Fruit fly (Drosophila melanogaster) whole organism, embryonic: Measurements from ENCODE around the gene BORCS5.

Experiments used
- CG10462 ChIP-seq: fragments of 200-800 bp; sonication (Bioruptor generic); optimal IDR thresholded peaks from 2 replicates; lab custom pipeline; 2016; ENCODE audit warnings: missing biosample characterization, missing genetic modification characterization
- CG12104 ChIP-seq: fragments of 200-800 bp; sonication (Bioruptor generic); optimal IDR thresholded peaks from 3 replicates; lab custom pipeline; 2016; ENCODE audit warnings: missing biosample characterization, missing genetic modification characterization
- CG12391 ChIP-seq: fragments of 200-800 bp; sonication (Bioruptor generic); optimal IDR thresholded peaks from 3 replicates; lab custom pipeline; 2018; ENCODE audit warnings: missing biosample characterization, mild to moderate bottlenecking, missing genetic modification characterization, moderate library complexity
- CG13624 ChIP-seq: fragments of 200-800 bp; sonication (Bioruptor generic); optimal IDR thresholded peaks from 2 replicates; lab custom pipeline; 2016; ENCODE audit warnings: missing biosample characterization, missing genetic modification characterization
- CG13775 ChIP-seq: fragments of 200-800 bp; sonication (Bioruptor generic); optimal IDR thresholded peaks from 3 replicates; lab custom pipeline; 2017; ENCODE audit warnings: missing biosample characterization, mild to moderate bottlenecking, missing genetic modification characterization
- CG15479 ChIP-seq: fragments of 200-800 bp; sonication (Bioruptor generic); optimal IDR thresholded peaks from 3 replicates; lab custom pipeline; 2019; ENCODE audit warnings: missing biosample characterization, mild to moderate bottlenecking, missing genetic modification characterization, moderate library complexity
- CG15601 ChIP-seq: fragments of 200-800 bp; sonication (Bioruptor generic); optimal IDR thresholded peaks from 3 replicates; lab custom pipeline; 2019; ENCODE audit warnings: missing biosample characterization, mild to moderate bottlenecking, missing genetic modification characterization, moderate library complexity
- CG16779 ChIP-seq: fragments of 200-800 bp; sonication (Bioruptor generic); IDR thresholded peaks from 2 replicates; pipeline ENCODE4 v1.3.6; 2022; ENCODE audit warnings: missing biosample characterization, missing genetic modification characterization
- CG17186 ChIP-seq: fragments of 200-800 bp; sonication (Bioruptor generic); optimal IDR thresholded peaks from 3 replicates; lab custom pipeline; 2017; ENCODE audit warnings: missing biosample characterization, missing genetic modification reagents, missing genetic modification characterization
- CG17359 ChIP-seq: fragments of 200-800 bp; sonication (Bioruptor generic); optimal IDR thresholded peaks from 3 replicates; lab custom pipeline; 2018; ENCODE audit warnings: missing biosample characterization, mild to moderate bottlenecking, missing genetic modification characterization, moderate library complexity
- CG17568 ChIP-seq: fragments of 200-800 bp; sonication (Bioruptor generic); optimal IDR thresholded peaks from 2 replicates; lab custom pipeline; 2018; ENCODE audit warnings: missing biosample characterization, mild to moderate bottlenecking, missing genetic modification characterization, moderate library complexity
- CG2199 ChIP-seq: fragments of 200-800 bp; sonication (Bioruptor generic); IDR thresholded peaks from 3 replicates; pipeline ENCODE4 v1.3.6; 2022; ENCODE audit warnings: missing biosample characterization, missing genetic modification characterization
- CG30020 ChIP-seq: fragments of 200-800 bp; optimal IDR thresholded peaks from 2 replicates; lab custom pipeline; 2019; ENCODE audit warnings: missing biosample characterization, mild to moderate bottlenecking, missing genetic modification characterization, moderate library complexity
- CG3995 ChIP-seq: fragments of 200-800 bp; sonication (Bioruptor generic); optimal IDR thresholded peaks from 3 replicates; lab custom pipeline; 2016; ENCODE audit warnings: missing biosample characterization, missing genetic modification characterization
- CG4617 ChIP-seq: fragments of 200-800 bp; sonication (Bioruptor generic); optimal IDR thresholded peaks from 3 replicates; lab custom pipeline; 2016; ENCODE audit warnings: missing biosample characterization, missing genetic modification characterization, borderline replicate concordance
- CG4707 ChIP-seq: fragments of 200-800 bp; sonication (Bioruptor generic); optimal IDR thresholded peaks from 2 replicates; lab custom pipeline; 2018; ENCODE audit warnings: missing biosample characterization, mild to moderate bottlenecking, missing genetic modification characterization, moderate library complexity
- CG4854 ChIP-seq: fragments of 200-800 bp; sonication (Bioruptor generic); optimal IDR thresholded peaks from 2 replicates; lab custom pipeline; 2016; ENCODE audit warnings: missing biosample characterization, missing genetic modification characterization, inconsistent platforms
- CG8924 ChIP-seq: fragments of 200-800 bp; optimal IDR thresholded peaks from 3 replicates; lab custom pipeline; 2019; ENCODE audit warnings: missing biosample characterization, mild to moderate bottlenecking, missing genetic modification characterization, moderate library complexity
- CG8944 ChIP-seq: fragments of 200-800 bp; sonication (Bioruptor generic); optimal IDR thresholded peaks from 3 replicates; lab custom pipeline; 2016; ENCODE audit warnings: missing biosample characterization, missing genetic modification characterization
- CG9876 ChIP-seq: fragments of 200-800 bp; sonication (Bioruptor generic); optimal IDR thresholded peaks from 2 replicates; lab custom pipeline; 2016; ENCODE audit warnings: missing biosample characterization, missing genetic modification characterization
- Camta ChIP-seq: fragments of 200-800 bp; sonication (Bioruptor generic); optimal IDR thresholded peaks from 2 replicates; lab custom pipeline; 2016; ENCODE audit warnings: missing biosample characterization, missing genetic modification characterization
- D19A ChIP-seq: fragments of 200-800 bp; optimal IDR thresholded peaks from 3 replicates; lab custom pipeline; 2019; ENCODE audit warnings: missing biosample characterization, mild to moderate bottlenecking, missing genetic modification characterization, moderate library complexity
- Dip2 ChIP-seq: fragments of 200-800 bp; sonication (Bioruptor generic); IDR thresholded peaks from 2 replicates; pipeline ENCODE4 v1.3.6; 2022; ENCODE audit warnings: missing biosample characterization, missing genetic modification characterization
- Dip3 ChIP-seq: fragments of 200-800 bp; sonication (Bioruptor generic); optimal IDR thresholded peaks from 3 replicates; lab custom pipeline; 2016; ENCODE audit warnings: missing biosample characterization, missing genetic modification characterization
- Rx ChIP-seq: fragments of 200-800 bp; sonication (Bioruptor generic); IDR thresholded peaks from 2 replicates; pipeline ENCODE4 v1.3.6; 2022; ENCODE audit warnings: missing biosample characterization, missing genetic modification characterization
- Stat92E ChIP-seq, 3 experiments: fragments of >200 bp in 2 of 3; fragments of 200-800 bp in 1 of 3; sonication (Bioruptor generic) in 1 of 3; optimal IDR thresholded peaks; 2 replicates each; lab custom pipeline; 2017 to 2019; ENCODE audit warnings: missing biosample characterization in 3 of 3, missing genetic modification characterization in 3 of 3, mild to moderate bottlenecking in 1 of 3, moderate library complexity in 1 of 3
- bab2 ChIP-seq: fragments of 200-800 bp; sonication (Bioruptor generic); optimal IDR thresholded peaks from 2 replicates; lab custom pipeline; 2016; ENCODE audit warnings: missing biosample characterization, missing genetic modification characterization
- bcd ChIP-seq: fragments of 200-800 bp; sonication (Bioruptor generic); optimal IDR thresholded peaks from 2 replicates; lab custom pipeline; 2017; ENCODE audit warnings: missing biosample characterization, mild to moderate bottlenecking, missing genetic modification characterization
- bigmax ChIP-seq: fragments of 200-800 bp; sonication (Bioruptor generic); optimal IDR thresholded peaks from 2 replicates; lab custom pipeline; 2018; ENCODE audit warnings: missing biosample characterization, mild to moderate bottlenecking, missing genetic modification characterization
- bsh ChIP-seq, 2 experiments: fragments of 200-800 bp; sonication (Bioruptor generic); optimal IDR thresholded peaks; 2 replicates each; lab custom pipeline; 2017 to 2018; ENCODE audit warnings: mild to moderate bottlenecking in 2 of 2, missing biosample characterization in 2 of 2, missing genetic modification characterization in 2 of 2, moderate library complexity in 1 of 2
- chif ChIP-seq, 2 experiments: fragments of 200-800 bp; sonication (Bioruptor generic); optimal IDR thresholded peaks; 3 replicates each; lab custom pipeline; 2016; ENCODE audit warnings: missing biosample characterization in 2 of 2, missing genetic modification characterization in 2 of 2
- fd3F ChIP-seq: fragments of 200-800 bp; sonication (Bioruptor generic); optimal IDR thresholded peaks from 2 replicates; lab custom pipeline; 2018; ENCODE audit warnings: missing biosample characterization, mild to moderate bottlenecking, missing genetic modification characterization, moderate library complexity
- fd64A ChIP-seq: fragments of 200-800 bp; sonication (Bioruptor generic); optimal IDR thresholded peaks from 3 replicates; lab custom pipeline; 2018; ENCODE audit warnings: missing biosample characterization, mild to moderate bottlenecking, missing genetic modification characterization
- gcm ChIP-seq: fragments of 200-800 bp; sonication (Bioruptor generic); optimal IDR thresholded peaks from 2 replicates; lab custom pipeline; 2019; ENCODE audit warnings: missing biosample characterization, mild to moderate bottlenecking, missing genetic modification characterization, moderate library complexity
- gsb-n ChIP-seq: fragments of 200-800 bp; sonication (Bioruptor generic); optimal IDR thresholded peaks from 3 replicates; lab custom pipeline; 2018; ENCODE audit warnings: missing biosample characterization, mild to moderate bottlenecking, missing genetic modification characterization
- inv ChIP-seq: fragments of 200-800 bp; sonication (Bioruptor generic); IDR thresholded peaks from 2 replicates; pipeline ENCODE4 v1.3.6; 2022; ENCODE audit warnings: missing biosample characterization, missing genetic modification characterization; ENCODE audit not compliant: partially characterized antibody
- jigr1 ChIP-seq: fragments of 200-800 bp; sonication (Bioruptor generic); IDR thresholded peaks from 3 replicates; pipeline ENCODE4 v1.3.6; 2022; ENCODE audit warnings: missing biosample characterization, missing genetic modification characterization
- kah ChIP-seq: fragments of 200-800 bp; sonication (Bioruptor generic); optimal IDR thresholded peaks from 2 replicates; lab custom pipeline; 2018; ENCODE audit warnings: missing biosample characterization, mild to moderate bottlenecking, missing genetic modification characterization
- nau ChIP-seq: fragments of 200-800 bp; sonication (Bioruptor generic); optimal IDR thresholded peaks from 3 replicates; lab custom pipeline; 2017; ENCODE audit warnings: missing biosample characterization, mild to moderate bottlenecking, missing genetic modification characterization, missing genetic modification reagents
- nmo ChIP-seq: fragments of 200-800 bp; sonication (Bioruptor generic); optimal IDR thresholded peaks from 2 replicates; lab custom pipeline; 2018; ENCODE audit warnings: missing biosample characterization, mild to moderate bottlenecking, missing genetic modification characterization, moderate library complexity
- otp ChIP-seq: fragments of 200-800 bp; sonication (Bioruptor generic); IDR thresholded peaks from 3 replicates; pipeline ENCODE4, ENCODE4 v1.3.6; 2022; ENCODE audit warnings: missing biosample characterization, missing genetic modification characterization
- rib ChIP-seq: fragments of 200-800 bp; sonication (Bioruptor generic); IDR thresholded peaks from 2 replicates; pipeline ENCODE4 v1.3.6; 2022; ENCODE audit warnings: missing biosample characterization, missing genetic modification characterization
- sc ChIP-seq, 3 experiments: fragments of >200 bp in 2 of 3; fragments of 200-800 bp in 1 of 3; sonication (Bioruptor generic) in 1 of 3; optimal IDR thresholded peaks; 2 replicates in 2 of 3; 3 replicates in 1 of 3; lab custom pipeline; 2017; ENCODE audit warnings: mild to moderate bottlenecking in 1 of 3, missing biosample characterization in 1 of 3, missing genetic modification characterization in 1 of 3, missing genetic modification reagents in 1 of 3
- sd ChIP-seq: fragments of 200-800 bp; sonication (Bioruptor generic); optimal IDR thresholded peaks from 3 replicates; lab custom pipeline; 2018; ENCODE audit warnings: missing biosample characterization, mild to moderate bottlenecking, missing genetic modification characterization, moderate library complexity
- sisA ChIP-seq: fragments of 200-800 bp; sonication (Bioruptor generic); IDR thresholded peaks from 2 replicates; pipeline ENCODE4 v1.3.6; 2022; ENCODE audit warnings: missing biosample characterization, missing genetic modification characterization
- slp2 ChIP-seq: fragments of 200-800 bp; sonication (Bioruptor generic); optimal IDR thresholded peaks from 2 replicates; lab custom pipeline; 2016; ENCODE audit warnings: missing biosample characterization, missing genetic modification characterization
- stc ChIP-seq: fragments of 200-800 bp; sonication (Bioruptor generic); IDR thresholded peaks from 2 replicates; pipeline ENCODE4 v1.3.6; 2022; ENCODE audit warnings: missing biosample characterization, missing genetic modification characterization
- unc-4 ChIP-seq: fragments of 200-800 bp; sonication (Bioruptor generic); IDR thresholded peaks from 2 replicates; pipeline ENCODE4 v1.3.6; 2022; ENCODE audit warnings: missing biosample characterization, missing genetic modification characterization; ENCODE audit not compliant: partially characterized antibody

Gene BORCS5

DNA sequence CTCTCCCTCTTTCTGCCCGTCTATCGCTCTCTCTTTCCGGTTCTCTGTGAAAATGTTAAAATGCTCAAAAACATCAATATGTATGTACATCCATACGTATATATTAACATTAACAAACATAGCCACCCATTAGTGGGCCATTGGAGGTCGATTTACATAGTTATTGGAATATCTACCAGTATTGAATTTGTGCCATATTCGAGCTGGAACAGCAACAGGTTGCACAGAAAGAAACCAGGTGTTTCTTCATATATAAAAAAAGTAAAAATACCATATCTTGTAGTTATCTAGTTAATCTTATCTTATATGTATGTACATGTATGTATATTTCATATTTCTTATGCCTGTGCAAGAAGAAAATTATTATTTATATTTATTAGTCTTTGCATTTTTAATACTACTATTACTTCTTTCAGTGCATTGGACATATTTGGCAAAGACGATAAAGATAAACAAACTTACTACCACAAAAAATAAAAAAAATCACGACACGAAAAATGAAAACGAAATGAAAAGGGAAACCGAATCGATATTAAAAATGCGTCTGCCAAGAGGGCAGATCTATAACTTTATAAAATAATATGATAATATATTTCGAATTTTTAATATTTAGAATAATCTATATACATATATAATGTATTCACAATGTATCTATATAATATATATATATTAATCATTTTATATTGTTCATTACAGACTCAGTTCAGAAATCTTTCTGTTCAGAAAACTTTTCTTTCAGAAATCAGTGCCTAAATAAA lies 23.9 kb downstream of the BORCS5 start (continued):
- TF ChIP-seq CG17568 (GFP tag; lab: Kevin White, UChicago) (peak; percentile 0), gcm (GFP tag; lab: Kevin White, UChicago) (peak; percentile 16), CG4707 (GFP tag; lab: Kevin White, UChicago) (no peak), gsb-n (tag; lab: Kevin White, UChicago) (peak; percentile 5), CG4854 (GFP tag; lab: Kevin White, UChicago) (no peak), bigmax (GFP tag; lab: Kevin White, UChicago) (no peak), CG4617 (GFP tag; lab: Kevin White, UChicago) (no peak), CG12391 (tag; lab: Kevin White, UChicago) (peak; percentile 49), sisA (GFP tag; lab: Robert Waterston, UW) (0 out of 2 replicates have a peak, but pooled peaks have one; percentile 40), Dip3 (GFP tag; lab: Kevin White, UChicago) (no peak), sc (optimal IDR thresholded peaks at IDR 0.05; lab: Kevin White, UChicago) (no peak), sc (GFP tag; optimal IDR thresholded peaks at IDR 0.05; lab: Kevin White, UChicago) (no peak), D19A (tag; lab: Kevin White, UChicago) (peak; percentile 42), CG15479 (GFP tag; lab: Kevin White, UChicago) (no peak), CG8924 (tag; lab: Kevin White, UChicago) (peak; percentile 65), Camta (GFP tag; lab: Kevin White, UChicago) (no peak), Dip2 (GFP tag; lab: Robert Waterston, UW) (no peak), sd (tag; lab: Kevin White, UChicago) (peak; percentile 72), CG17359 (peak; percentile 71), CG16779 (GFP tag; lab: Robert Waterston, UW) (no peak), rib (GFP tag; lab: Robert Waterston, UW) (no peak), CG3995 (GFP tag; lab: Kevin White, UChicago) (no peak), fd3F (GFP tag; lab: Kevin White, UChicago) (peak; percentile 60), CG10462 (GFP tag; lab: Kevin White, UChicago) (no peak), jigr1 (GFP tag; lab: Robert Waterston, UW) (no peak), stc (GFP tag; lab: Robert Waterston, UW) (peak; percentile 77), bab2 (GFP tag; lab: Kevin White, UChicago) (no peak), CG12104 (GFP tag; lab: Kevin White, UChicago) (no peak), Stat92E (GFP tag; optimal IDR thresholded peaks at IDR 0.05; lab: Kevin White, UChicago) (no peak), otp (GFP tag; lab: Robert Waterston, UW) (0 out of 3 replicates have a peak, but pooled peaks have one; percentile 20), kah (GFP tag; lab: Kevin White, UChicago) (no peak), CG17186 (no peak), CG2199 (GFP tag; lab: Robert Waterston, UW) (0 out of 3 replicates have a peak, but pooled peaks have one; percentile 19), Rx (GFP tag; lab: Robert Waterston, UW) (no peak), slp2 (GFP tag; lab: Kevin White, UChicago) (no peak), chif (GFP tag; optimal IDR thresholded peaks at IDR 0.05; lab: Kevin White, UChicago) (no peak), CG30020 (tag; lab: Kevin White, UChicago) (no peak), CG8944 (GFP tag; lab: Kevin White, UChicago) (no peak), bcd (GFP tag; lab: Kevin White, UChicago) (peak; percentile 8), CG13775 (GFP tag; lab: Kevin White, UChicago) (no peak), fd64A (no peak), nmo (peak; percentile 34), inv (GFP tag; lab: Robert Waterston, UW) (no peak), unc-4 (GFP tag; lab: Robert Waterston, UW) (no peak), CG9876 (GFP tag; lab: Kevin White, UChicago) (no peak), nau (GFP tag; lab: Kevin White, UChicago) (no peak), CG13624 (GFP tag; lab: Kevin White, UChicago) (no peak), bsh (GFP tag; optimal IDR thresholded peaks at IDR 0.05; lab: Kevin White, UChicago) (peak in 1 of 2 experiments; percentile 7), CG15601 (tag; lab: Kevin White, UChicago) (no peak)
